Fruit fly (Drosophila melanogaster) whole organism, prepupa: ENCODE measurements around the gene Nepl16.

Source experiments
- CG31627 ChIP-seq: fragments of 200-800 bp; sonication (Bioruptor generic); optimal IDR thresholded peaks from 3 replicates; lab custom pipeline; 2016; ENCODE audit warnings: missing biosample characterization, missing genetic modification characterization
- CG8632 ChIP-seq: fragments of 200-800 bp; sonication (Bioruptor generic); optimal IDR thresholded peaks from 3 replicates; lab custom pipeline; 2016; ENCODE audit warnings: missing biosample characterization, missing genetic modification characterization
- pdm3 ChIP-seq: fragments of 200-800 bp; sonication (Bioruptor generic); optimal IDR thresholded peaks from 3 replicates; lab custom pipeline; 2016; ENCODE audit warnings: missing biosample characterization, missing genetic modification characterization

DNA sequence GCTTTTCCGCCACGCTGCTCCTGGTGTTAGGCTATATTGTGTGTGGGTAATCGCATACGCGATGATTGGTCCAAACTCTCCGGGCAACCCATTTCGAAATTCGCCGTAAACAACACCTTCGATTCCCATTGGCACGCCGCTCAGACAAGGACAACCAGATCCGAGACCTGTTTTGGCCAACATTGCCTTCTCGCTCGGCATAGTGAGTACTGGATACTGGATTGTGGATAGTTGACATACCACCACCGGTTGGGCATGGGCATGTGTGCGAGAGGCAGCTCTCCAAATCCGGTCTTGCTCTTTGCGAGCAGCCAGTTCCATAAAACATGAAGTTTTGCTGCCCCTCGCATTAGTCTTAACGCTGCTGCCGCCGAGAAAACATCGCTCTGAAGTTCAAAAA lies 17.7 kb downstream of the Nepl16 start, which contains the start of gene fd96Cb:
- TF ChIP-seq pdm3 (GFP tag; lab: Kevin White, UChicago) (no peak), CG8632 (GFP tag; lab: Kevin White, UChicago) (no peak), CG31627 (GFP tag; lab: Kevin White, UChicago) (no peak)
